Fruit fly (Drosophila melanogaster): ENCODE results near the gene CG14143.

The CG14143 gene

DNA sequence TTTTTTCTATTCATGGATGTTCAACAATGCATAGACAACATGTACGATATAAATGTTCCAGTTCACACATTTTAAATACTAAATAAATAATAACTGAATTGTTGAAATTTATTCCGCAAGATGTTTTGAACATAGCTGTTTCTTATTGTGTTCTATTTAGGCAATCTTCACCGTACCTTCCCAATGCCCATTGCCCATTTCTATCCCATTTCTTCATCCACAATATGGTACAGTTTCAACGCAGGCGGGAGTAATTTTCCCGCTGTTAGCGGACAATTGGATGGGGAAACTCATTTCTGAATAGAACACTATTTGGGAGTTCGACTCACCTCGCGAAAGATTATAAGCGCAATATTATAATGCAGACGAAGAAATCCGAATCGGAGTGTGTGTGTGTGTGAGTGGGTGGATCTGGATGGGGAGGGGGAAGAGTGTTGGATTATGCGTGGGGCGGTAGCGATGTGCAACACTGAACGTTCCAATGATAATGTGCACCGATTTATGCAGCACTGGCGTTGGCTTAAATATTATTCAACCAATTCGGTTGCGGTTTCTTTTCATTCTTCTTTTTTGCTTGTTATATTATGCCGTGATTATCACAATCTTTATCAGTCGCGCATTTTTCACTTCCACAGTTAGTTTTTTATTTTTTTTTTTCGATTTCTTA, 42.7 kb upstream of the CG14143 start (continued):
- TF ChIP-seq CG12769 (tag; optimal IDR thresholded peaks at IDR 0.05) (peak; percentile 60), Ets65A (GFP tag) (peak; percentile 68), dmrt99B (tag; optimal IDR thresholded peaks at IDR 0.05) (no peak), CG3163 (GFP tag; optimal IDR thresholded peaks at IDR 0.05) (peak; percentile 43), CrebB (tag; optimal IDR thresholded peaks at IDR 0.05) (no peak), kah (GFP tag; optimal IDR thresholded peaks at IDR 0.05) (no peak), HHEX (GFP tag; optimal IDR thresholded peaks at IDR 0.05) (peak; percentile 69), Gsc (GFP tag; IDR thresholded peaks at IDR 0.05) (no peak), CG12942 (GFP tag; optimal IDR thresholded peaks at IDR 0.05) (peak; percentile 39), Dbx (GFP tag; IDR thresholded peaks at IDR 0.05) (0 out of 3 replicates have a peak, but pooled peaks have one; percentile 53), cad (GFP tag; optimal IDR thresholded peaks at IDR 0.05) (no peak), CG12071 (GFP tag; optimal IDR thresholded peaks at IDR 0.05) (no peak), cg (GFP tag; optimal IDR thresholded peaks at IDR 0.05) (no peak), CG6791 (GFP tag; IDR thresholded peaks at IDR 0.05; ENCODE audit: partially characterized antibody) (peak; percentile 37; the same call in 1 of the 3 replicates), CG2712 (tag; optimal IDR thresholded peaks at IDR 0.05) (peak; percentile 24), CG17912 (GFP tag; optimal IDR thresholded peaks at IDR 0.05) (peak; percentile 4), CG6654 (GFP tag; optimal IDR thresholded peaks at IDR 0.05) (peak; percentile 14), bigmax (GFP tag; optimal IDR thresholded peaks at IDR 0.05) (no peak), eyg (GFP tag; optimal IDR thresholded peaks at IDR 0.05) (peak; percentile 27), CG1647 (GFP tag; optimal IDR thresholded peaks at IDR 0.05) (peak; percentile 67), fd96Cb (tag; optimal IDR thresholded peaks at IDR 0.05) (no peak), zen2 (GFP tag; IDR thresholded peaks at IDR 0.05; ENCODE audit: partially characterized antibody) (no peak), D (optimal IDR thresholded peaks at IDR 0.05) (no peak), D (GFP tag; optimal IDR thresholded peaks at IDR 0.05) (peak; percentile 5), chinmo (GFP tag; IDR thresholded peaks at IDR 0.05; ENCODE audit: partially characterized antibody) (peak; percentile 94), Spps (tag; optimal IDR thresholded peaks at IDR 0.05) (no peak), pum (GFP tag; optimal IDR thresholded peaks at IDR 0.05) (peak; percentile 61), CG7987 (GFP tag; optimal IDR thresholded peaks at IDR 0.05) (no peak), Vsx1 (GFP tag; optimal IDR thresholded peaks at IDR 0.05) (peak; percentile 47), CG17829 (tag; optimal IDR thresholded peaks at IDR 0.05) (peak; percentile 31), CG13123 (GFP tag; optimal IDR thresholded peaks at IDR 0.05) (peak; percentile 17), ash1 (GFP tag; optimal IDR thresholded peaks at IDR 0.05) (peak; percentile 55), CG11093 (GFP tag; IDR thresholded peaks at IDR 0.05) (no peak), chif (GFP tag; optimal IDR thresholded peaks at IDR 0.05) (peak; percentile 13 to 47), Camta (GFP tag; optimal IDR thresholded peaks at IDR 0.05) (peak; percentile 38), CG14050 (GFP tag; IDR thresholded peaks at IDR 0.05) (no peak)

DNA sequence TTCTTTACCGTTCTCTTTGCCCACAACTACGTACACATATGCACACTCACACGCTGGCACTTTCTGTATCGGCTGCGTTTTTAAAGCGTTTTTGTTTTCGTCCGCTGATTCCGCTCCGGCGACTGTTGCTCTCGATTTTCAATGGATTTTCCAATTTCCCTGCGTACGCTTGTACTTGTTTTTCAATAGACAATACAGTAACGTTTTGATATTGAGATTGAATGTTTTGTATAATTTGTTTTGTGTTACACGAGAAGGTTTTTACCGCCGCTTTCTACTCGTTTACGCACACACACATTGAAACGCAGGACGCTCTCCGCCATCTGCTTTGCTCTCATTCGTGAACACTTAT, 42.2 kb upstream of the CG14143 start:
- TF ChIP-seq CG3163 (GFP tag; optimal IDR thresholded peaks at IDR 0.05) (no peak), Trl (optimal IDR thresholded peaks at IDR 0.05) (peak; percentile 34 to 66), Trl (GFP tag; optimal IDR thresholded peaks at IDR 0.05) (no peak), CG15696 (tag; optimal IDR thresholded peaks at IDR 0.05) (no peak), cg (GFP tag; optimal IDR thresholded peaks at IDR 0.05) (peak; percentile 89), CG18262 (tag; optimal IDR thresholded peaks at IDR 0.05) (no peak), pita (GFP tag; optimal IDR thresholded peaks at IDR 0.05) (no peak), CHES-1-like (GFP tag; optimal IDR thresholded peaks at IDR 0.05) (peak; percentile 3), Neu2 (GFP tag; optimal IDR thresholded peaks at IDR 0.05; ENCODE audit: borderline replicate concordance) (no peak), rib (GFP tag; IDR thresholded peaks at IDR 0.05) (no peak), Kr (GFP tag; optimal IDR thresholded peaks at IDR 0.05) (no peak), CG2120 (GFP tag; optimal IDR thresholded peaks at IDR 0.05) (no peak)

Measured in whole organism, embryonic.